Worm (Caenorhabditis elegans) whole organism, L2 larva: ENCODE measurements around the gene Y37E11B.7.

Experiments
- C34F6.9 ChIP-seq: fragments of 150-350 bp; optimal IDR thresholded peaks from 2 replicates; lab custom pipeline; 2014; ENCODE audit warnings: missing biosample characterization, missing genetic modification characterization
- Y55F3AM.14 ChIP-seq: fragments of 200-800 bp; sonication (Bioruptor generic); optimal IDR thresholded peaks from 2 replicates; lab custom pipeline; 2018; ENCODE audit warnings: mild to moderate bottlenecking, missing genetic modification characterization, missing compliant biosample characterization
- ZK546.5 ChIP-seq: sonication (generic microtip); optimal IDR thresholded peaks from 2 replicates; lab custom pipeline; 2017; ENCODE audit warnings: missing biosample characterization, missing genetic modification characterization
- aly-2 ChIP-seq: fragments of 150-350 bp; optimal IDR thresholded peaks from 2 replicates; lab custom pipeline; 2014; ENCODE audit warnings: missing biosample characterization, missing genetic modification characterization
- blmp-1 ChIP-seq: sonication (generic microtip); optimal IDR thresholded peaks from 2 replicates; lab custom pipeline; 2017; ENCODE audit warnings: missing genetic modification characterization, mild to moderate bottlenecking, missing compliant biosample characterization, antibody characterized with exemption, moderate library complexity; ENCODE audit not compliant: insufficient read depth
- ceh-82 ChIP-seq: fragments of 150-350 bp; optimal IDR thresholded peaks from 2 replicates; lab custom pipeline; 2014; ENCODE audit warnings: missing biosample characterization, missing genetic modification characterization
- elt-1 ChIP-seq: fragments of 150-350 bp; optimal IDR thresholded peaks from 2 replicates; lab custom pipeline; 2014; ENCODE audit warnings: missing biosample characterization, missing genetic modification characterization
- fos-1 ChIP-seq: fragments of 150-350 bp; optimal IDR thresholded peaks from 2 replicates; lab custom pipeline; 2014; ENCODE audit warnings: missing biosample characterization, missing genetic modification characterization
- gmeb-1 ChIP-seq: fragments of 150-350 bp; optimal IDR thresholded peaks from 2 replicates; lab custom pipeline; 2014; ENCODE audit warnings: missing biosample characterization, missing genetic modification characterization
- lin-11 ChIP-seq: fragments of 150-350 bp; sonication (generic microtip); optimal IDR thresholded peaks from 2 replicates; lab custom pipeline; 2014; ENCODE audit warnings: missing biosample characterization, missing genetic modification characterization, inconsistent platforms, mixed read lengths
- lin-39 ChIP-seq: fragments of 150-350 bp; optimal IDR thresholded peaks from 2 replicates; lab custom pipeline; 2014; ENCODE audit warnings: missing biosample characterization, missing genetic modification reagents, missing genetic modification characterization
- lsy-2 ChIP-seq, 2 experiments: fragments of 150-350 bp in 1 of 2; sonication (generic microtip) in 1 of 2; optimal IDR thresholded peaks; 2 replicates each; lab custom pipeline; 2014 to 2017; ENCODE audit warnings: missing biosample characterization in 2 of 2, missing genetic modification characterization in 2 of 2
- mab-5 ChIP-seq: fragments of 150-350 bp; optimal IDR thresholded peaks from 2 replicates; lab custom pipeline; 2014; ENCODE audit warnings: missing biosample characterization, missing genetic modification characterization
- mbf-1 ChIP-seq: sonication (generic microtip); optimal IDR thresholded peaks from 2 replicates; lab custom pipeline; 2017; ENCODE audit warnings: missing biosample characterization, missing genetic modification characterization
- mdl-1 ChIP-seq, 2 experiments: fragments of 150-350 bp in 1 of 2; sonication (generic microtip) in 1 of 2; optimal IDR thresholded peaks; 2 replicates each; lab custom pipeline; 2017; ENCODE audit warnings: missing biosample characterization in 2 of 2, missing genetic modification characterization in 2 of 2
- nhr-10 ChIP-seq: sonication (generic microtip); optimal IDR thresholded peaks from 2 replicates; lab custom pipeline; 2017; ENCODE audit warnings: missing biosample characterization, missing genetic modification characterization
- nhr-11 ChIP-seq: fragments of 150-350 bp; optimal IDR thresholded peaks from 2 replicates; lab custom pipeline; 2014; ENCODE audit warnings: missing biosample characterization, missing genetic modification characterization
- nhr-129 ChIP-seq: fragments of 150-350 bp; optimal IDR thresholded peaks from 2 replicates; lab custom pipeline; 2014; ENCODE audit warnings: missing biosample characterization, missing genetic modification characterization
- nhr-23 ChIP-seq: fragments of 150-350 bp; optimal IDR thresholded peaks from 2 replicates; lab custom pipeline; 2014; ENCODE audit warnings: missing biosample characterization, missing genetic modification reagents, missing genetic modification characterization
- nhr-237 ChIP-seq: fragments of 150-350 bp; optimal IDR thresholded peaks from 2 replicates; lab custom pipeline; 2014; ENCODE audit warnings: missing biosample characterization, missing genetic modification characterization
- nhr-25 ChIP-seq: fragments of 150-350 bp; sonication (generic microtip); optimal IDR thresholded peaks from 3 replicates; lab custom pipeline; 2014; ENCODE audit warnings: missing biosample characterization, missing genetic modification characterization
- nhr-6 ChIP-seq: fragments of 150-350 bp; optimal IDR thresholded peaks from 2 replicates; lab custom pipeline; 2014; ENCODE audit warnings: missing biosample characterization, missing genetic modification characterization
- peb-1 ChIP-seq: fragments of 150-350 bp; optimal IDR thresholded peaks from 2 replicates; lab custom pipeline; 2014; ENCODE audit warnings: missing biosample characterization, missing genetic modification characterization
- sem-4 ChIP-seq: fragments of 150-350 bp; optimal IDR thresholded peaks from 2 replicates; lab custom pipeline; 2014; ENCODE audit warnings: missing biosample characterization, missing genetic modification reagents, missing genetic modification characterization
- skn-1 ChIP-seq: sonication (generic microtip); optimal IDR thresholded peaks from 2 replicates; lab custom pipeline; 2017; ENCODE audit warnings: missing biosample characterization, missing genetic modification characterization
- unc-55 ChIP-seq: fragments of 150-350 bp; sonication (generic microtip); optimal IDR thresholded peaks from 3 replicates; lab custom pipeline; 2014; ENCODE audit warnings: missing biosample characterization, missing genetic modification reagents, missing genetic modification characterization
- unc-62 ChIP-seq: fragments of 150-350 bp; optimal IDR thresholded peaks from 2 replicates; lab custom pipeline; 2014; ENCODE audit warnings: missing biosample characterization, missing genetic modification reagents, missing genetic modification characterization
- ztf-1 ChIP-seq: fragments of 200-800 bp; sonication (Bioruptor generic); conservative IDR thresholded peaks from 2 replicates; pipeline ENCODE4 v1.3.6; 2022; ENCODE audit warnings: missing genetic modification characterization, missing compliant biosample characterization
- ztf-11 ChIP-seq: sonication (generic microtip); optimal IDR thresholded peaks from 2 replicates; lab custom pipeline; 2017; ENCODE audit warnings: missing biosample characterization, missing genetic modification characterization

Y37E11B.7 gene

ce11 chrIV:3610987-3611386, 11.0 kb upstream of the Y37E11B.7 start:
- no peak for TF ChIP-seq mab-5
- no peak for TF ChIP-seq gmeb-1 (tag; lab: Kevin White, UChicago)
- TF ChIP-seq nhr-11 (tag; lab: Kevin White, UChicago) = no peak
- TF ChIP-seq nhr-23 = no peak
- no peak for TF ChIP-seq lin-11 (tag; lab: Kevin White, UChicago)
- TF ChIP-seq nhr-6 (tag; lab: Kevin White, UChicago) = no peak
- no peak for TF ChIP-seq sem-4 (tag; lab: Kevin White, UChicago)

ce11 chrIV:3608547-3609222, 8.7 kb upstream of the Y37E11B.7 start:
- TF ChIP-seq unc-62 (GFP tag; lab: Kevin White, UChicago) (no peak), ztf-1 (GFP tag; lab: Robert Waterston, UW) (no peak)

- no peak for TF ChIP-seq nhr-25
- TF ChIP-seq ceh-82 (tag; lab: Kevin White, UChicago) = no peak
- no peak for TF ChIP-seq nhr-237
- no peak for TF ChIP-seq nhr-129
- TF ChIP-seq fos-1 (tag; lab: Kevin White, UChicago) = peak; percentile 65
- no peak for TF ChIP-seq blmp-1
Measured at ce11 chrIV:3606285-3606834, 6.4 kb upstream of the Y37E11B.7 start, which contains the start of the genes Y37E11B.10 and kgb-2. Y37E11B.10 (minus strand) TSS chrIV:3606466. kgb-2 (plus strand) TSS chrIV:3606784.

ce11 chrIV:3604104-3604503, 4.1 kb upstream of the Y37E11B.7 start:
- TF ChIP-seq skn-1 (tag; lab: Kevin White, UChicago) (no peak), ceh-82 (tag; lab: Kevin White, UChicago) (no peak), mbf-1 (no peak), elt-1 (tag; lab: Kevin White, UChicago) (no peak), Y55F3AM.14 (GFP tag; lab: Kevin White, UChicago) (no peak), mdl-1 (tag; optimal IDR thresholded peaks at IDR 0.05; lab: Kevin White, UChicago) (no peak), C34F6.9 (tag; lab: Kevin White, UChicago) (no peak), unc-55 (GFP tag; lab: Kevin White, UChicago) (no peak), ZK546.5 (tag; lab: Kevin White, UChicago) (no peak), lin-39 (tag; lab: Kevin White, UChicago) (no peak), blmp-1 (no peak), aly-2 (tag; lab: Kevin White, UChicago) (no peak), ztf-11 (tag; lab: Kevin White, UChicago) (no peak), lin-11 (tag; lab: Kevin White, UChicago) (no peak)

ce11 chrIV:3601846-3602245, 1.9 kb upstream of the Y37E11B.7 start:
- no peak for TF ChIP-seq lin-11 (tag; lab: Kevin White, UChicago)
- TF ChIP-seq sem-4 (tag; lab: Kevin White, UChicago) = no peak
- TF ChIP-seq unc-62 (GFP tag; lab: Kevin White, UChicago) = no peak
- no peak for TF ChIP-seq lsy-2 (tag; optimal IDR thresholded peaks at IDR 0.05; lab: Kevin White, UChicago)
- TF ChIP-seq mab-5 = no peak
- TF ChIP-seq mdl-1 (tag; optimal IDR thresholded peaks at IDR 0.05; lab: Kevin White, UChicago) = no peak
- TF ChIP-seq peb-1 (tag; lab: Kevin White, UChicago) = no peak
- TF ChIP-seq nhr-10 (tag; lab: Kevin White, UChicago) = no peak
- no peak for TF ChIP-seq aly-2 (tag; lab: Kevin White, UChicago)
- no peak for TF ChIP-seq nhr-129
- TF ChIP-seq nhr-25 = no peak
- no peak for TF ChIP-seq mbf-1

- TF ChIP-seq gmeb-1 (tag; lab: Kevin White, UChicago) (peak; percentile 8), nhr-237 (no peak), unc-55 (GFP tag; lab: Kevin White, UChicago) (peak; percentile 35), C34F6.9 (tag; lab: Kevin White, UChicago) (peak; percentile 1), lsy-2 (tag; optimal IDR thresholded peaks at IDR 0.05; lab: Kevin White, UChicago) (peak in 1 of 2 experiments; percentile 46), ZK546.5 (tag; lab: Kevin White, UChicago) (no peak)
Measured at ce11 chrIV:3599126-3599525, 838 bp downstream of the Y37E11B.7 start, which contains the start of gene Y37E11B.6. Y37E11B.6 (minus strand) TSS chrIV:3599306.
